Fruit fly (Drosophila melanogaster) whole organism, embryonic: Measurements from ENCODE around the gene Atx-1.

Experiments used
- CG10366 ChIP-seq: fragments of 200-800 bp; sonication (Bioruptor generic); IDR thresholded peaks from 2 replicates; pipeline ENCODE4 v1.3.6; 2022; ENCODE audit warnings: missing biosample characterization, missing genetic modification characterization
- CG11398 ChIP-seq: fragments of 200-800 bp; sonication (Bioruptor generic); optimal IDR thresholded peaks from 2 replicates; lab custom pipeline; 2016; ENCODE audit warnings: missing biosample characterization, missing genetic modification characterization
- CG11695 ChIP-seq: fragments of 200-800 bp; sonication (Bioruptor generic); IDR thresholded peaks from 3 replicates; pipeline ENCODE4 v1.3.6; 2022; ENCODE audit warnings: missing biosample characterization, missing genetic modification characterization
- CG12155 ChIP-seq: fragments of 200-800 bp; sonication (Bioruptor generic); optimal IDR thresholded peaks from 3 replicates; lab custom pipeline; 2016; ENCODE audit warnings: missing biosample characterization, missing genetic modification characterization
- CG12391 ChIP-seq: fragments of 200-800 bp; sonication (Bioruptor generic); optimal IDR thresholded peaks from 3 replicates; lab custom pipeline; 2018; ENCODE audit warnings: missing biosample characterization, mild to moderate bottlenecking, missing genetic modification characterization, moderate library complexity
- CG12769 ChIP-seq: fragments of 200-800 bp; sonication (Bioruptor generic); optimal IDR thresholded peaks from 2 replicates; lab custom pipeline; 2019; ENCODE audit warnings: missing biosample characterization, mild to moderate bottlenecking, missing genetic modification characterization, moderate library complexity
- CG13296 ChIP-seq: fragments of 200-800 bp; sonication (Bioruptor generic); optimal IDR thresholded peaks from 3 replicates; lab custom pipeline; 2018; ENCODE audit warnings: missing biosample characterization, mild to moderate bottlenecking, missing genetic modification characterization
- CG13424 ChIP-seq: fragments of 200-800 bp; sonication (Bioruptor generic); optimal IDR thresholded peaks from 2 replicates; lab custom pipeline; 2019; ENCODE audit warnings: missing biosample characterization, mild to moderate bottlenecking, missing genetic modification characterization, moderate library complexity
- CG13624 ChIP-seq: fragments of 200-800 bp; sonication (Bioruptor generic); optimal IDR thresholded peaks from 2 replicates; lab custom pipeline; 2016; ENCODE audit warnings: missing biosample characterization, missing genetic modification characterization
- CG13894 ChIP-seq: fragments of 200-800 bp; sonication (Bioruptor generic); optimal IDR thresholded peaks from 3 replicates; lab custom pipeline; 2018; ENCODE audit warnings: missing biosample characterization, mild to moderate bottlenecking, missing genetic modification characterization, moderate library complexity
- CG14441 ChIP-seq: fragments of 200-800 bp; sonication (Bioruptor generic); IDR thresholded peaks from 2 replicates; pipeline ENCODE4 v1.3.6; 2022; ENCODE audit warnings: missing biosample characterization, missing genetic modification characterization
- CG15514 ChIP-seq: fragments of 200-800 bp; sonication (Bioruptor generic); optimal IDR thresholded peaks from 3 replicates; lab custom pipeline; 2017; ENCODE audit warnings: missing biosample characterization, missing genetic modification characterization, mild to moderate bottlenecking, moderate library complexity, missing genetic modification reagents
- CG18599 ChIP-seq: fragments of 200-800 bp; sonication (Bioruptor generic); optimal IDR thresholded peaks from 3 replicates; lab custom pipeline; 2017; ENCODE audit warnings: missing biosample characterization, missing genetic modification characterization, mild to moderate bottlenecking, moderate library complexity, missing genetic modification reagents
- CG2712 ChIP-seq: fragments of 200-800 bp; optimal IDR thresholded peaks from 3 replicates; lab custom pipeline; 2019; ENCODE audit warnings: missing biosample characterization, mild to moderate bottlenecking, missing genetic modification characterization, moderate library complexity
- CG2875 ChIP-seq: fragments of 200-800 bp; sonication (Bioruptor generic); optimal IDR thresholded peaks from 2 replicates; lab custom pipeline; 2017; ENCODE audit warnings: missing biosample characterization, mild to moderate bottlenecking, missing genetic modification characterization, missing genetic modification reagents
- CG30020 ChIP-seq: fragments of 200-800 bp; optimal IDR thresholded peaks from 2 replicates; lab custom pipeline; 2019; ENCODE audit warnings: missing biosample characterization, mild to moderate bottlenecking, missing genetic modification characterization, moderate library complexity
- CG4282 ChIP-seq: fragments of 200-800 bp; sonication (Bioruptor generic); optimal IDR thresholded peaks from 2 replicates; lab custom pipeline; 2016; ENCODE audit warnings: missing biosample characterization, missing genetic modification characterization
- CG43689 ChIP-seq: fragments of 200-800 bp; sonication (Bioruptor generic); IDR thresholded peaks from 2 replicates; pipeline ENCODE4 v1.3.6; 2022; ENCODE audit warnings: missing biosample characterization, missing genetic modification characterization
- CG4617 ChIP-seq: fragments of 200-800 bp; sonication (Bioruptor generic); optimal IDR thresholded peaks from 3 replicates; lab custom pipeline; 2016; ENCODE audit warnings: missing biosample characterization, missing genetic modification characterization, borderline replicate concordance
- CG6683 ChIP-seq: fragments of 200-800 bp; sonication (Bioruptor generic); optimal IDR thresholded peaks from 2 replicates; lab custom pipeline; 2017; ENCODE audit warnings: missing biosample characterization, mild to moderate bottlenecking, missing genetic modification characterization, missing genetic modification reagents
- CG7745 ChIP-seq: fragments of 200-800 bp; sonication (Bioruptor generic); optimal IDR thresholded peaks from 2 replicates; lab custom pipeline; 2018; ENCODE audit warnings: missing biosample characterization, mild to moderate bottlenecking, missing genetic modification characterization, moderate library complexity
- CG9727 ChIP-seq: fragments of 200-800 bp; sonication (Bioruptor generic); optimal IDR thresholded peaks from 3 replicates; lab custom pipeline; 2017; ENCODE audit warnings: missing biosample characterization, mild to moderate bottlenecking, missing genetic modification characterization
- Dip2 ChIP-seq: fragments of 200-800 bp; sonication (Bioruptor generic); IDR thresholded peaks from 2 replicates; pipeline ENCODE4 v1.3.6; 2022; ENCODE audit warnings: missing biosample characterization, missing genetic modification characterization
- Dip3 ChIP-seq: fragments of 200-800 bp; sonication (Bioruptor generic); optimal IDR thresholded peaks from 3 replicates; lab custom pipeline; 2016; ENCODE audit warnings: missing biosample characterization, missing genetic modification characterization
- Dref ChIP-seq: fragments of 200-800 bp; sonication (Bioruptor generic); IDR thresholded peaks from 2 replicates; pipeline ENCODE4 v1.3.6; 2022; ENCODE audit warnings: missing biosample characterization, missing genetic modification characterization
- GATAe ChIP-seq: fragments of 200-800 bp; sonication (Bioruptor generic); conservative IDR thresholded peaks from 2 replicates; pipeline ENCODE4 v1.3.6; 2022; ENCODE audit warnings: missing biosample characterization, missing genetic modification characterization
- HLH4C ChIP-seq: fragments of 200-800 bp; sonication (Bioruptor generic); IDR thresholded peaks from 3 replicates; pipeline ENCODE4 v1.3.6; 2022; ENCODE audit warnings: missing biosample characterization, missing genetic modification characterization; ENCODE audit not compliant: partially characterized antibody
- HmgZ ChIP-seq: fragments of 200-800 bp; sonication (Bioruptor generic); optimal IDR thresholded peaks from 2 replicates; lab custom pipeline; 2018; ENCODE audit warnings: missing biosample characterization, mild to moderate bottlenecking, missing genetic modification characterization
- Mrtf ChIP-seq: fragments of 200-800 bp; sonication (Bioruptor generic); IDR thresholded peaks from 3 replicates; pipeline ENCODE4 v1.3.6; 2022; ENCODE audit warnings: missing biosample characterization, missing genetic modification characterization
- Oli ChIP-seq: fragments of 200-800 bp; sonication (Bioruptor generic); optimal IDR thresholded peaks from 2 replicates; lab custom pipeline; 2018; ENCODE audit warnings: missing biosample characterization, mild to moderate bottlenecking, missing genetic modification characterization, moderate library complexity
- Spps ChIP-seq: fragments of 200-800 bp; sonication (Bioruptor generic); optimal IDR thresholded peaks from 2 replicates; lab custom pipeline; 2018; ENCODE audit warnings: missing biosample characterization, mild to moderate bottlenecking, missing genetic modification characterization
- Sry-δ ChIP-seq: fragments of 200-800 bp; sonication (Bioruptor generic); optimal IDR thresholded peaks from 2 replicates; lab custom pipeline; 2016; ENCODE audit warnings: missing biosample characterization, missing genetic modification characterization
- TFAM ChIP-seq: fragments of 200-800 bp; sonication (Bioruptor generic); optimal IDR thresholded peaks from 2 replicates; lab custom pipeline; 2017; ENCODE audit warnings: missing biosample characterization, missing genetic modification characterization, inconsistent platforms
- bbx ChIP-seq: fragments of 200-800 bp; sonication (Bioruptor generic); IDR thresholded peaks from 2 replicates; pipeline ENCODE4 v1.3.6; 2022; ENCODE audit warnings: missing biosample characterization, missing genetic modification characterization; ENCODE audit not compliant: partially characterized antibody
- btn ChIP-seq: fragments of 200-800 bp; sonication (Bioruptor generic); optimal IDR thresholded peaks from 2 replicates; lab custom pipeline; 2016; ENCODE audit warnings: missing biosample characterization, missing genetic modification characterization
- cas ChIP-seq: fragments of 200-800 bp; sonication (Bioruptor generic); IDR thresholded peaks from 2 replicates; pipeline ENCODE4 v1.3.6; 2022; ENCODE audit warnings: missing biosample characterization, missing genetic modification characterization
- chif ChIP-seq, 2 experiments: fragments of 200-800 bp; sonication (Bioruptor generic); optimal IDR thresholded peaks; 3 replicates each; lab custom pipeline; 2016; ENCODE audit warnings: missing biosample characterization in 2 of 2, missing genetic modification characterization in 2 of 2
- dimm ChIP-seq: fragments of 200-800 bp; sonication (Bioruptor generic); IDR thresholded peaks from 2 replicates; pipeline ENCODE4 v1.3.6; 2022; ENCODE audit warnings: missing biosample characterization, missing genetic modification characterization
- gfzf ChIP-seq: fragments of 200-800 bp; sonication (Bioruptor generic); optimal IDR thresholded peaks from 2 replicates; lab custom pipeline; 2016; ENCODE audit warnings: missing biosample characterization, mild to moderate bottlenecking, missing genetic modification characterization, moderate library complexity
- gsb ChIP-seq: fragments of 200-800 bp; sonication (Bioruptor generic); IDR thresholded peaks from 2 replicates; pipeline ENCODE4 v1.3.6; 2022; ENCODE audit warnings: missing biosample characterization, missing genetic modification characterization
- inv ChIP-seq: fragments of 200-800 bp; sonication (Bioruptor generic); IDR thresholded peaks from 2 replicates; pipeline ENCODE4 v1.3.6; 2022; ENCODE audit warnings: missing biosample characterization, missing genetic modification characterization; ENCODE audit not compliant: partially characterized antibody
- jumu ChIP-seq: fragments of 200-800 bp; sonication (Bioruptor generic); optimal IDR thresholded peaks from 3 replicates; lab custom pipeline; 2016; ENCODE audit warnings: missing biosample characterization, missing genetic modification characterization
- lab ChIP-seq: fragments of 200-800 bp; sonication (Bioruptor generic); optimal IDR thresholded peaks from 3 replicates; lab custom pipeline; 2017; ENCODE audit warnings: missing biosample characterization, missing genetic modification characterization, mild to moderate bottlenecking, moderate library complexity, missing genetic modification reagents
- odd ChIP-seq: fragments of 200-800 bp; sonication (Bioruptor generic); optimal IDR thresholded peaks from 2 replicates; lab custom pipeline; 2017; ENCODE audit warnings: missing biosample characterization, mild to moderate bottlenecking, missing genetic modification characterization
- repo ChIP-seq: fragments of 200-800 bp; sonication (Bioruptor generic); optimal IDR thresholded peaks from 2 replicates; lab custom pipeline; 2016; ENCODE audit warnings: missing biosample characterization, missing genetic modification characterization
- rib ChIP-seq: fragments of 200-800 bp; sonication (Bioruptor generic); IDR thresholded peaks from 2 replicates; pipeline ENCODE4 v1.3.6; 2022; ENCODE audit warnings: missing biosample characterization, missing genetic modification characterization
- ro ChIP-seq: fragments of 200-800 bp; sonication (Bioruptor generic); IDR thresholded peaks from 2 replicates; pipeline ENCODE4 v1.3.6; 2022; ENCODE audit warnings: missing biosample characterization, missing genetic modification characterization
- row ChIP-seq: fragments of 200-800 bp; sonication (Bioruptor generic); IDR thresholded peaks from 3 replicates; pipeline ENCODE4 v1.3.6; 2022; ENCODE audit warnings: missing biosample characterization, missing genetic modification characterization
- tgo ChIP-seq: fragments of 200-800 bp; sonication (Bioruptor generic); IDR thresholded peaks from 3 replicates; pipeline ENCODE4 v1.3.6; 2022; ENCODE audit warnings: missing biosample characterization, missing genetic modification characterization
- unpg ChIP-seq: fragments of 200-800 bp; sonication (Bioruptor generic); optimal IDR thresholded peaks from 3 replicates; lab custom pipeline; 2018; ENCODE audit warnings: missing biosample characterization, mild to moderate bottlenecking, missing genetic modification characterization, moderate library complexity

The Atx-1 gene

DNA sequence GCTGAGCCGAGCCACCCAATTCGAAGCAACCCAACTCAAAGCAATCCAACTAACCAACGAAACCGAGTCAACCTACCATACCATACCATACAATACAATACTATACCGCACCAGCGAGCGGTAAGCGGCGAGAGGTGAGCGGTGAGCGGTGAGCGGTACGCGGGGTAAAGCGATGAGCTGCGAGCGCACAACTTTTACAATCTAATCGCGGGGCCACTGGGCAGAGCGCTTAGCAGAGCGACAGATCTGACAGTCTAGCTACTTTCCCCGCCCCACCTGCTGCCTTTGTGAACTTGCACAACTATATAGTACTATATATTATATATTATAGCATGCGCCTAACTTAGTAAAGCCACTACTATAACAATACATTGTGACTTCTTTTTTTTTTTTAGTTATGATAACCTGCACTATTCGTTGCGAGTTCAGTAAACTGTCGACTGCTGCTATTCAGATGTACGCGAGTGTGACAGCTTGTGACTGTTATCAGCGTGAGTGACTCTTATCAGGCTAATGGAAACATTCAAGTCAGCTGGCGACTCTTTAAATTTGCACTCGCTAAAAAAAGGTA lies 22.2 kb upstream of the Atx-1 start (continued):
- TF ChIP-seq Oli (tag; lab: Kevin White, UChicago) (peak; percentile 46), CG4282 (GFP tag; lab: Kevin White, UChicago) (no peak), CG12155 (GFP tag; lab: Kevin White, UChicago) (peak; percentile 61), TFAM (GFP tag; lab: Kevin White, UChicago) (no peak), Mrtf (GFP tag; lab: Robert Waterston, UW) (0 out of 3 replicates have a peak, but pooled peaks have one; percentile 26), CG13424 (tag; lab: Kevin White, UChicago) (peak; percentile 37), dimm (GFP tag; lab: Robert Waterston, UW) (no peak), unpg (GFP tag; lab: Kevin White, UChicago) (peak; percentile 54), CG6683 (peak; percentile 24), CG7745 (tag; lab: Kevin White, UChicago) (no peak), CG2875 (GFP tag; lab: Kevin White, UChicago) (no peak), Spps (no peak), CG11398 (GFP tag; lab: Kevin White, UChicago) (no peak), CG11695 (0 out of 3 replicates have a peak, but pooled peaks have one; percentile 6), btn (no peak), repo (GFP tag; lab: Kevin White, UChicago) (no peak), row (GFP tag; lab: Robert Waterston, UW) (peak; percentile 93), CG15514 (GFP tag; lab: Kevin White, UChicago) (no peak), GATAe (GFP tag; lab: Robert Waterston, UW) (peak; percentile 94), CG18599 (GFP tag; lab: Kevin White, UChicago) (peak; percentile 66), CG43689 (GFP tag; lab: Robert Waterston, UW) (no peak), Dip3 (GFP tag; lab: Kevin White, UChicago) (no peak), gfzf (GFP tag; lab: Kevin White, UChicago) (no peak), rib (GFP tag; lab: Robert Waterston, UW) (peak; percentile 68), ro (GFP tag; lab: Robert Waterston, UW) (no peak), HmgZ (tag; lab: Kevin White, UChicago) (peak; percentile 38), lab (GFP tag; lab: Kevin White, UChicago) (peak; percentile 62), inv (GFP tag; lab: Robert Waterston, UW) (no peak), CG4617 (GFP tag; lab: Kevin White, UChicago) (no peak), CG13296 (GFP tag; lab: Kevin White, UChicago) (peak; percentile 21), Sry-δ (no peak), gsb (GFP tag; lab: Robert Waterston, UW) (no peak), CG12391 (tag; lab: Kevin White, UChicago) (peak; percentile 62), CG9727 (GFP tag; lab: Kevin White, UChicago) (no peak), Dip2 (GFP tag; lab: Robert Waterston, UW) (no peak), HLH4C (GFP tag; lab: Robert Waterston, UW) (no peak), jumu (GFP tag; lab: Kevin White, UChicago) (no peak), tgo (GFP tag; lab: Robert Waterston, UW) (peak; percentile 16; the same call in 1 of the 3 replicates), bbx (GFP tag; lab: Robert Waterston, UW) (0 out of 2 replicates have a peak, but pooled peaks have one; percentile 20), CG14441 (GFP tag; lab: Robert Waterston, UW) (peak; percentile 23; the same call in 1 of the 2 replicates), CG13894 (tag; lab: Kevin White, UChicago) (no peak), cas (0 out of 2 replicates have a peak, but pooled peaks have one; percentile 44), odd (GFP tag; lab: Kevin White, UChicago) (peak; percentile 43), Dref (no peak), CG12769 (tag; lab: Kevin White, UChicago) (peak; percentile 58), CG30020 (tag; lab: Kevin White, UChicago) (no peak), CG2712 (peak; percentile 41), CG10366 (no peak; the same call in 1 of the 2 replicates), CG13624 (no peak), chif (GFP tag; optimal IDR thresholded peaks at IDR 0.05; lab: Kevin White, UChicago) (no peak)
